Fruit fly (Drosophila melanogaster) whole organism, embryonic: ENCODE measurements around the gene CG18081.

Source experiments
- CG10147 ChIP-seq: fragments of 200-800 bp; sonication (Bioruptor generic); optimal IDR thresholded peaks from 2 replicates; lab custom pipeline; 2019; ENCODE audit warnings: missing biosample characterization, mild to moderate bottlenecking, missing genetic modification characterization, moderate library complexity
- CG11398 ChIP-seq: fragments of 200-800 bp; sonication (Bioruptor generic); optimal IDR thresholded peaks from 2 replicates; lab custom pipeline; 2016; ENCODE audit warnings: missing biosample characterization, missing genetic modification characterization
- CG11695 ChIP-seq: fragments of 200-800 bp; sonication (Bioruptor generic); IDR thresholded peaks from 3 replicates; pipeline ENCODE4 v1.3.6; 2022; ENCODE audit warnings: missing biosample characterization, missing genetic modification characterization
- CG12071 ChIP-seq: fragments of 200-800 bp; sonication (Bioruptor generic); optimal IDR thresholded peaks from 3 replicates; lab custom pipeline; 2018; ENCODE audit warnings: missing biosample characterization, mild to moderate bottlenecking, missing genetic modification characterization
- CG12104 ChIP-seq: fragments of 200-800 bp; sonication (Bioruptor generic); optimal IDR thresholded peaks from 3 replicates; lab custom pipeline; 2016; ENCODE audit warnings: missing biosample characterization, missing genetic modification characterization
- CG12155 ChIP-seq: fragments of 200-800 bp; sonication (Bioruptor generic); optimal IDR thresholded peaks from 3 replicates; lab custom pipeline; 2016; ENCODE audit warnings: missing biosample characterization, missing genetic modification characterization
- CG13894 ChIP-seq: fragments of 200-800 bp; sonication (Bioruptor generic); optimal IDR thresholded peaks from 3 replicates; lab custom pipeline; 2018; ENCODE audit warnings: missing biosample characterization, mild to moderate bottlenecking, missing genetic modification characterization, moderate library complexity
- CG17186 ChIP-seq: fragments of 200-800 bp; sonication (Bioruptor generic); optimal IDR thresholded peaks from 3 replicates; lab custom pipeline; 2017; ENCODE audit warnings: missing biosample characterization, missing genetic modification reagents, missing genetic modification characterization
- CG17328 ChIP-seq: fragments of 200-800 bp; sonication (Bioruptor generic); IDR thresholded peaks from 2 replicates; pipeline ENCODE4 v1.3.6; 2022; ENCODE audit warnings: missing biosample characterization, missing genetic modification characterization
- CG17612 ChIP-seq: fragments of 200-800 bp; sonication (Bioruptor generic); IDR thresholded peaks from 2 replicates; pipeline ENCODE4 v1.3.6; 2022; ENCODE audit warnings: missing biosample characterization, missing genetic modification characterization
- CG2120 ChIP-seq: fragments of 200-800 bp; sonication (Bioruptor generic); optimal IDR thresholded peaks from 3 replicates; lab custom pipeline; 2016; ENCODE audit warnings: missing biosample characterization, missing genetic modification characterization
- CG2202 ChIP-seq: fragments of 200-800 bp; sonication (Bioruptor generic); optimal IDR thresholded peaks from 2 replicates; lab custom pipeline; 2018; ENCODE audit warnings: missing biosample characterization, mild to moderate bottlenecking, missing genetic modification characterization
- CG30403 ChIP-seq: fragments of 200-800 bp; sonication (Bioruptor generic); optimal IDR thresholded peaks from 3 replicates; lab custom pipeline; 2016; ENCODE audit warnings: missing biosample characterization, missing genetic modification characterization
- CG3281 ChIP-seq: fragments of 200-800 bp; sonication (Bioruptor generic); optimal IDR thresholded peaks from 3 replicates; lab custom pipeline; 2017; ENCODE audit warnings: missing biosample characterization, mild to moderate bottlenecking, missing genetic modification characterization
- CG34376 ChIP-seq: fragments of 200-800 bp; sonication (Bioruptor generic); optimal IDR thresholded peaks from 2 replicates; lab custom pipeline; 2018; ENCODE audit warnings: missing biosample characterization, mild to moderate bottlenecking, missing genetic modification characterization
- CG34422 ChIP-seq: fragments of 200-800 bp; sonication (Bioruptor generic); IDR thresholded peaks from 3 replicates; pipeline ENCODE4 v1.3.6; 2022; ENCODE audit warnings: missing biosample characterization, missing genetic modification characterization
- CG4404 ChIP-seq: fragments of 200-800 bp; sonication (Bioruptor generic); IDR thresholded peaks from 2 replicates; pipeline ENCODE4 v1.3.6; 2022; ENCODE audit warnings: missing biosample characterization, missing genetic modification characterization
- CG4617 ChIP-seq: fragments of 200-800 bp; sonication (Bioruptor generic); optimal IDR thresholded peaks from 3 replicates; lab custom pipeline; 2016; ENCODE audit warnings: missing biosample characterization, missing genetic modification characterization, borderline replicate concordance
- CG4820 ChIP-seq: fragments of 200-800 bp; sonication (Bioruptor generic); optimal IDR thresholded peaks from 3 replicates; lab custom pipeline; 2016; ENCODE audit warnings: missing biosample characterization, missing genetic modification characterization
- CG6175 ChIP-seq: fragments of 200-800 bp; sonication (Bioruptor generic); IDR thresholded peaks from 3 replicates; pipeline ENCODE4 v1.3.6; 2022; ENCODE audit warnings: missing biosample characterization, missing genetic modification characterization
- CG6654 ChIP-seq: fragments of 200-800 bp; sonication (Bioruptor generic); optimal IDR thresholded peaks from 2 replicates; lab custom pipeline; 2017; ENCODE audit warnings: missing biosample characterization, mild to moderate bottlenecking, missing genetic modification characterization
- CG7963 ChIP-seq: fragments of 200-800 bp; sonication (Bioruptor generic); IDR thresholded peaks from 3 replicates; pipeline ENCODE4 v1.3.6; 2022; ENCODE audit warnings: missing biosample characterization, missing genetic modification characterization; ENCODE audit not compliant: partially characterized antibody
- Chrac-16 ChIP-seq: fragments of 200-800 bp; sonication (Bioruptor generic); optimal IDR thresholded peaks from 3 replicates; lab custom pipeline; 2016; ENCODE audit warnings: missing biosample characterization, missing genetic modification characterization
- D19A ChIP-seq: fragments of 200-800 bp; optimal IDR thresholded peaks from 3 replicates; lab custom pipeline; 2019; ENCODE audit warnings: missing biosample characterization, mild to moderate bottlenecking, missing genetic modification characterization, moderate library complexity
- ERR ChIP-seq: fragments of 200-800 bp; sonication (Bioruptor generic); optimal IDR thresholded peaks from 2 replicates; lab custom pipeline; 2016; ENCODE audit warnings: missing biosample characterization, missing genetic modification characterization
- Eip74EF ChIP-seq, 2 experiments: fragments of 200-800 bp in 1 of 2; fragments of >200 bp in 1 of 2; sonication (Bioruptor generic) in 1 of 2; optimal IDR thresholded peaks; 2 replicates each; lab custom pipeline; 2017 to 2019; ENCODE audit warnings: missing biosample characterization in 2 of 2, missing genetic modification characterization in 2 of 2, mild to moderate bottlenecking in 1 of 2, moderate library complexity in 1 of 2
- Hr39 ChIP-seq: fragments of >200 bp; optimal IDR thresholded peaks from 2 replicates; lab custom pipeline; 2017
- Jarid2 ChIP-seq: fragments of 200-800 bp; sonication (Bioruptor generic); optimal IDR thresholded peaks from 3 replicates; lab custom pipeline; 2017; ENCODE audit warnings: mild to moderate bottlenecking, missing biosample characterization, missing genetic modification reagents, missing genetic modification characterization
- MBD-R2 ChIP-seq: fragments of 200-800 bp; sonication (Bioruptor generic); IDR thresholded peaks from 2 replicates; pipeline ENCODE4 v1.3.6; 2022; ENCODE audit warnings: missing biosample characterization, missing genetic modification characterization
- MTF-1 ChIP-seq: fragments of 200-800 bp; sonication (Bioruptor generic); optimal IDR thresholded peaks from 2 replicates; lab custom pipeline; 2018; ENCODE audit warnings: missing biosample characterization, mild to moderate bottlenecking, missing genetic modification characterization, borderline replicate concordance
- Med ChIP-seq: fragments of 200-800 bp; sonication (Bioruptor generic); peaks from one replicate; lab custom pipeline; 2016; ENCODE audit warnings: missing biosample characterization, missing genetic modification characterization, mild to moderate bottlenecking, inconsistent platforms, moderate library complexity
- Myb ChIP-seq: fragments of 200-800 bp; sonication (Bioruptor generic); optimal IDR thresholded peaks from 2 replicates; lab custom pipeline; 2016; ENCODE audit warnings: missing biosample characterization, missing genetic modification characterization
- NC2α ChIP-seq: fragments of 200-800 bp; sonication (Bioruptor generic); optimal IDR thresholded peaks from 2 replicates; lab custom pipeline; 2016; ENCODE audit warnings: missing biosample characterization, missing genetic modification characterization
- NFAT ChIP-seq: fragments of 200-800 bp; sonication (Bioruptor generic); IDR thresholded peaks from 2 replicates; pipeline ENCODE4 v1.3.6; 2022; ENCODE audit warnings: missing biosample characterization, missing genetic modification characterization
- Tbp ChIP-seq: fragments of >200 bp; optimal IDR thresholded peaks from 2 replicates; lab custom pipeline; 2018; ENCODE audit warnings: missing biosample characterization, missing genetic modification characterization
- ab ChIP-seq: fragments of 200-800 bp; sonication (Bioruptor generic); optimal IDR thresholded peaks from 2 replicates; lab custom pipeline; 2016; ENCODE audit warnings: missing biosample characterization, missing genetic modification characterization
- al ChIP-seq: fragments of 200-800 bp; sonication (Bioruptor generic); IDR thresholded peaks from 2 replicates; pipeline ENCODE4 v1.3.6; 2022; ENCODE audit warnings: missing biosample characterization, missing genetic modification characterization
- az2 ChIP-seq: fragments of 200-800 bp; sonication (Bioruptor generic); optimal IDR thresholded peaks from 3 replicates; lab custom pipeline; 2016; ENCODE audit warnings: missing biosample characterization, missing genetic modification characterization
- bab2 ChIP-seq: fragments of 200-800 bp; sonication (Bioruptor generic); optimal IDR thresholded peaks from 2 replicates; lab custom pipeline; 2016; ENCODE audit warnings: missing biosample characterization, missing genetic modification characterization
- bbx ChIP-seq: fragments of 200-800 bp; sonication (Bioruptor generic); IDR thresholded peaks from 2 replicates; pipeline ENCODE4 v1.3.6; 2022; ENCODE audit warnings: missing biosample characterization, missing genetic modification characterization; ENCODE audit not compliant: partially characterized antibody
- btn ChIP-seq: fragments of 200-800 bp; sonication (Bioruptor generic); optimal IDR thresholded peaks from 2 replicates; lab custom pipeline; 2016; ENCODE audit warnings: missing biosample characterization, missing genetic modification characterization
- chn ChIP-seq: fragments of 200-800 bp; sonication (Bioruptor generic); optimal IDR thresholded peaks from 2 replicates; lab custom pipeline; 2016; ENCODE audit warnings: missing biosample characterization, missing genetic modification characterization
- crol ChIP-seq: fragments of 200-800 bp; sonication (Bioruptor generic); IDR thresholded peaks from 2 replicates; pipeline ENCODE4 v1.3.6; 2022; ENCODE audit warnings: missing biosample characterization, missing genetic modification characterization
- dimm ChIP-seq: fragments of 200-800 bp; sonication (Bioruptor generic); IDR thresholded peaks from 2 replicates; pipeline ENCODE4 v1.3.6; 2022; ENCODE audit warnings: missing biosample characterization, missing genetic modification characterization
- grau ChIP-seq: fragments of 200-800 bp; optimal IDR thresholded peaks from 3 replicates; lab custom pipeline; 2019; ENCODE audit warnings: missing biosample characterization, mild to moderate bottlenecking, missing genetic modification characterization, moderate library complexity
- nerfin-1 ChIP-seq: fragments of 200-800 bp; sonication (Bioruptor generic); optimal IDR thresholded peaks from 3 replicates; lab custom pipeline; 2019; ENCODE audit warnings: missing biosample characterization, mild to moderate bottlenecking, missing genetic modification characterization, moderate library complexity
- p53 ChIP-seq: fragments of 200-800 bp; sonication (Bioruptor generic); optimal IDR thresholded peaks from 2 replicates; lab custom pipeline; 2016; ENCODE audit warnings: missing biosample characterization, missing genetic modification characterization
- ro ChIP-seq: fragments of 200-800 bp; sonication (Bioruptor generic); IDR thresholded peaks from 2 replicates; pipeline ENCODE4 v1.3.6; 2022; ENCODE audit warnings: missing biosample characterization, missing genetic modification characterization
- sima ChIP-seq: fragments of 200-800 bp; sonication (Bioruptor generic); optimal IDR thresholded peaks from 2 replicates; lab custom pipeline; 2016; ENCODE audit warnings: missing biosample characterization, missing genetic modification characterization
- sug ChIP-seq: fragments of 200-800 bp; optimal IDR thresholded peaks from 2 replicates; lab custom pipeline; 2019; ENCODE audit warnings: missing biosample characterization, mild to moderate bottlenecking, missing genetic modification characterization, moderate library complexity
- twi ChIP-seq: fragments of 200-800 bp; optimal IDR thresholded peaks from 2 replicates; lab custom pipeline; 2019; ENCODE audit warnings: missing biosample characterization, mild to moderate bottlenecking, missing genetic modification characterization, moderate library complexity
- zen ChIP-seq: fragments of 200-800 bp; sonication (Bioruptor generic); optimal IDR thresholded peaks from 3 replicates; lab custom pipeline; 2018; ENCODE audit warnings: missing biosample characterization, mild to moderate bottlenecking, missing genetic modification characterization, moderate library complexity
- zen2 ChIP-seq: fragments of 200-800 bp; sonication (Bioruptor generic); IDR thresholded peaks from 3 replicates; pipeline ENCODE4 v1.3.6; 2022; ENCODE audit warnings: missing biosample characterization, missing genetic modification characterization; ENCODE audit not compliant: partially characterized antibody

CG18081 gene

dm6 chr3L:15837209-15837608 is 2.0 kb upstream of the CG18081 start, which contains the start of gene CG15715 (continued):
- TF ChIP-seq CG7963 (GFP tag; lab: Robert Waterston, UW) (no peak), Hr39 (lab: Kevin White, UChicago) (no peak), CG6654 (GFP tag; lab: Kevin White, UChicago) (no peak), MTF-1 (GFP tag; lab: Kevin White, UChicago) (no peak), btn (no peak), twi (tag; lab: Kevin White, UChicago) (peak; percentile 50), p53 (no peak), CG3281 (no peak), CG13894 (no peak), CG17612 (GFP tag; lab: Robert Waterston, UW) (no peak), Tbp (GFP tag; lab: Kevin White, UChicago) (no peak), CG10147 (GFP tag; lab: Kevin White, UChicago) (no peak), ab (GFP tag; lab: Kevin White, UChicago) (no peak), bab2 (GFP tag; lab: Kevin White, UChicago) (no peak), ERR (GFP tag; lab: Kevin White, UChicago) (no peak), MBD-R2 (GFP tag; lab: Robert Waterston, UW) (peak; percentile 69), sug (tag; lab: Kevin White, UChicago) (peak; percentile 35), CG4820 (GFP tag; lab: Kevin White, UChicago) (no peak), al (GFP tag; lab: Robert Waterston, UW) (no peak), Jarid2 (no peak), CG34422 (GFP tag; lab: Robert Waterston, UW) (no peak), CG4404 (no peak), CG2120 (GFP tag; lab: Kevin White, UChicago) (peak; percentile 23), D19A (tag; lab: Kevin White, UChicago) (no peak), CG2202 (tag; lab: Kevin White, UChicago) (no peak), CG6175 (GFP tag; lab: Robert Waterston, UW) (no peak), chn (no peak), CG4617 (GFP tag; lab: Kevin White, UChicago) (peak; percentile 93), CG17186 (GFP tag; lab: Kevin White, UChicago) (peak; percentile 5), Eip74EF (GFP tag; optimal IDR thresholded peaks at IDR 0.05; lab: Kevin White, UChicago) (no peak), CG12104 (no peak), NC2α (no peak), ro (no peak), crol (GFP tag; lab: Robert Waterston, UW) (no peak), CG17328 (GFP tag; lab: Robert Waterston, UW) (no peak), sima (no peak), zen (tag; lab: Kevin White, UChicago) (no peak), CG12071 (GFP tag; lab: Kevin White, UChicago) (no peak), Chrac-16 (GFP tag; lab: Kevin White, UChicago) (no peak), bbx (peak; percentile 42; the same call in 1 of the 2 replicates), CG11398 (GFP tag; lab: Kevin White, UChicago) (no peak), grau (tag; lab: Kevin White, UChicago) (peak; percentile 32), Myb (GFP tag; lab: Kevin White, UChicago) (peak; percentile 97), CG12155 (GFP tag; lab: Kevin White, UChicago) (no peak), az2 (GFP tag; lab: Kevin White, UChicago) (no peak), dimm (GFP tag; lab: Robert Waterston, UW) (no peak), CG34376 (GFP tag; lab: Kevin White, UChicago) (peak; percentile 27), zen2 (no peak), CG30403 (no peak), NFAT (GFP tag; lab: Robert Waterston, UW) (no peak), CG11695 (no peak), Med (peak; percentile 88), nerfin-1 (tag; lab: Kevin White, UChicago) (no peak)
